Fruit fly (Drosophila melanogaster): ENCODE measurements around the gene CG31323.

The CG31323 gene

dm6 chr3R:26170644-26171043 is at the start of gene CG31323:
CG31323 (plus strand) TSS chr3R:26170847.
- TF ChIP-seq Hr96 (GFP tag; optimal IDR thresholded peaks at IDR 0.05) (no peak), tj (GFP tag; optimal IDR thresholded peaks at IDR 0.05) (no peak), kay (GFP tag; ENCODE audit: borderline replicate concordance) (no peak), Mnt (GFP tag; optimal IDR thresholded peaks at IDR 0.05) (no peak), CG7101 (tag; optimal IDR thresholded peaks at IDR 0.05) (no peak), ovo (GFP tag; optimal IDR thresholded peaks at IDR 0.05) (no peak)

dm6 chr3R:26121108-26121507 is 49.5 kb upstream of the CG31323 start:
- TF ChIP-seq cic (GFP tag; optimal IDR thresholded peaks at IDR 0.05) (peak; percentile 53), CG7101 (tag; optimal IDR thresholded peaks at IDR 0.05) (peak; percentile 71), ovo (GFP tag; optimal IDR thresholded peaks at IDR 0.05) (peak; percentile 54), Clk (GFP tag; optimal IDR thresholded peaks at IDR 0.05) (no peak), CG12768 (GFP tag; optimal IDR thresholded peaks at IDR 0.05) (peak; percentile 47), Crg-1 (GFP tag; optimal IDR thresholded peaks at IDR 0.05) (peak; percentile 80), CG5204 (GFP tag; optimal IDR thresholded peaks at IDR 0.05) (peak; percentile 57), CG14711 (tag; optimal IDR thresholded peaks at IDR 0.05) (peak; percentile 63), kay (GFP tag; ENCODE audit: borderline replicate concordance) (peak; percentile 10), CG1620 (GFP tag; optimal IDR thresholded peaks at IDR 0.05) (no peak), bab1 (GFP tag; optimal IDR thresholded peaks at IDR 0.05) (no peak), tj (GFP tag; optimal IDR thresholded peaks at IDR 0.05) (no peak), pad (GFP tag; optimal IDR thresholded peaks at IDR 0.05) (peak; percentile 40), CG11617 (GFP tag; optimal IDR thresholded peaks at IDR 0.05) (peak; percentile 81), Hr96 (GFP tag; optimal IDR thresholded peaks at IDR 0.05) (peak; percentile 24), Mnt (GFP tag; optimal IDR thresholded peaks at IDR 0.05) (peak; percentile 64), CG33017 (tag; optimal IDR thresholded peaks at IDR 0.05) (peak; percentile 79), CG7045 (GFP tag; optimal IDR thresholded peaks at IDR 0.05) (peak; percentile 71), toe (GFP tag; optimal IDR thresholded peaks at IDR 0.05) (peak; percentile 36), cnc (optimal IDR thresholded peaks at IDR 0.05) (no peak)

- TF ChIP-seq CG33017 (tag; optimal IDR thresholded peaks at IDR 0.05) (no peak), bab1 (GFP tag; optimal IDR thresholded peaks at IDR 0.05) (no peak), kay (GFP tag; ENCODE audit: borderline replicate concordance) (no peak), toe (GFP tag; optimal IDR thresholded peaks at IDR 0.05) (no peak), CG11617 (GFP tag; optimal IDR thresholded peaks at IDR 0.05) (no peak), CG7045 (GFP tag; optimal IDR thresholded peaks at IDR 0.05) (no peak)
These were observed 48.9 kb upstream of the CG31323 start for dm6 chr3R:26121785-26122184.

- TF ChIP-seq CG7101 (tag; optimal IDR thresholded peaks at IDR 0.05) (no peak), CG12768 (GFP tag; optimal IDR thresholded peaks at IDR 0.05) (no peak), Crg-1 (GFP tag; optimal IDR thresholded peaks at IDR 0.05) (no peak), toe (GFP tag; optimal IDR thresholded peaks at IDR 0.05) (no peak), CG7045 (GFP tag; optimal IDR thresholded peaks at IDR 0.05) (no peak), Mnt (GFP tag; optimal IDR thresholded peaks at IDR 0.05) (no peak)
These were observed 47.8 kb upstream of the CG31323 start for dm6 chr3R:26122896-26123295.

- no peak for TF ChIP-seq bab1 (GFP tag; optimal IDR thresholded peaks at IDR 0.05)
- peak; percentile 16 for TF ChIP-seq CG5204 (GFP tag; optimal IDR thresholded peaks at IDR 0.05)
These were observed 45.9 kb upstream of the CG31323 start for dm6 chr3R:26124576-26125283.

- TF ChIP-seq tj (GFP tag; optimal IDR thresholded peaks at IDR 0.05) (peak; percentile 95), kay (GFP tag; ENCODE audit: borderline replicate concordance) (peak; percentile 70), CG33017 (tag; optimal IDR thresholded peaks at IDR 0.05) (no peak), CG5204 (GFP tag; optimal IDR thresholded peaks at IDR 0.05) (no peak)
These were observed 44.6 kb upstream of the CG31323 start, which contains the start of gene CG14556 for dm6 chr3R:26125838-26126709. CG14556 (plus strand) TSS chr3R:26126659.

dm6 chr3R:26128442-26129003 is 42.1 kb upstream of the CG31323 start:
- TF ChIP-seq CG14711 (tag; optimal IDR thresholded peaks at IDR 0.05) (peak; percentile 5), Mnt (GFP tag; optimal IDR thresholded peaks at IDR 0.05) (peak; percentile 8), kay (GFP tag; ENCODE audit: borderline replicate concordance) (peak; percentile 42), Crg-1 (GFP tag; optimal IDR thresholded peaks at IDR 0.05) (no peak), tj (GFP tag; optimal IDR thresholded peaks at IDR 0.05) (peak; percentile 92), CG7045 (GFP tag; optimal IDR thresholded peaks at IDR 0.05) (no peak)

All from whole organism, adult.